Worm (Caenorhabditis elegans) whole organism, young adult: ENCODE measurements around the gene K12H6.2.

Experiments used
- B0035.1 ChIP-seq: sonication (generic microtip); optimal IDR thresholded peaks from 2 replicates; lab custom pipeline; 2016; ENCODE audit warnings: missing genetic modification characterization, mild to moderate bottlenecking, missing compliant biosample characterization, missing genotype, missing genetic modification reagents
- B0336.3 ChIP-seq: fragments of 200-800 bp; sonication (Bioruptor generic); IDR thresholded peaks from 2 replicates; pipeline ENCODE4 v1.3.6; 2022; ENCODE audit warnings: missing genetic modification characterization, missing compliant biosample characterization
- F10E7.11 ChIP-seq: sonication (generic microtip); optimal IDR thresholded peaks from 2 replicates; lab custom pipeline; 2017; ENCODE audit warnings: mild to moderate bottlenecking, missing genetic modification characterization, moderate library complexity, missing compliant biosample characterization
- F55B11.4 ChIP-seq: sonication (generic microtip); optimal IDR thresholded peaks from 2 replicates; lab custom pipeline; 2016; ENCODE audit warnings: missing compliant biosample characterization, missing genetic modification characterization, borderline replicate concordance; ENCODE audit not compliant: insufficient read depth
- T07F8.4 ChIP-seq: sonication (generic microtip); optimal IDR thresholded peaks from 2 replicates; lab custom pipeline; 2016; ENCODE audit warnings: mild to moderate bottlenecking, missing genetic modification characterization, moderate library complexity, missing compliant biosample characterization
- Y53G8AR.9 ChIP-seq: fragments of 200-800 bp; sonication (Bioruptor generic); conservative IDR thresholded peaks from 2 replicates; pipeline ENCODE4 v1.3.6; 2022; ENCODE audit warnings: missing genetic modification reagents, missing genetic modification characterization, missing compliant biosample characterization
- Y56A3A.18 ChIP-seq: fragments of 200-800 bp; sonication (Bioruptor generic); IDR thresholded peaks from 2 replicates; pipeline ENCODE4 v1.3.6; 2022; ENCODE audit warnings: missing genetic modification reagents, missing genetic modification characterization, missing compliant biosample characterization
- Y67H2A.10 ChIP-seq: fragments of 200-800 bp; sonication (Bioruptor generic); conservative IDR thresholded peaks from 2 replicates; pipeline ENCODE4 v1.3.6; 2022; ENCODE audit warnings: missing genetic modification reagents, missing genetic modification characterization, missing compliant biosample characterization
- ZK185.1 ChIP-seq: sonication (generic microtip); optimal IDR thresholded peaks from 2 replicates; lab custom pipeline; 2016; ENCODE audit warnings: mild to moderate bottlenecking, missing genetic modification characterization, missing compliant biosample characterization; ENCODE audit not compliant: poor library complexity, severe bottlenecking
- ama-1 ChIP-seq, 3 experiments: fragments of 150-350 bp in 1 of 3; sonication (generic microtip) in 2 of 3; optimal IDR thresholded peaks; 2 replicates each; lab custom pipeline; 2014 to 2018; ENCODE audit warnings: missing biosample characterization in 2 of 3, missing genetic modification characterization in 2 of 3, missing genetic modification reagents in 2 of 3
- cebp-2 ChIP-seq: fragments of 200-800 bp; sonication (Bioruptor generic); IDR thresholded peaks from 2 replicates; pipeline ENCODE4 v1.3.6; 2022; ENCODE audit warnings: missing genetic modification characterization, missing compliant biosample characterization
- ceh-27 ChIP-seq: fragments of 200-800 bp; sonication (Bioruptor generic); optimal IDR thresholded peaks from 2 replicates; lab custom pipeline; 2018; ENCODE audit warnings: mild to moderate bottlenecking, missing genetic modification characterization, moderate library complexity, missing compliant biosample characterization
- ceh-79 ChIP-seq: sonication (generic microtip); optimal IDR thresholded peaks from 2 replicates; lab custom pipeline; 2017; ENCODE audit warnings: mild to moderate bottlenecking, missing genetic modification characterization, missing compliant biosample characterization
- ceh-91 ChIP-seq: fragments of 200-800 bp; sonication (Bioruptor generic); IDR thresholded peaks from 2 replicates; pipeline ENCODE4 v1.3.6; 2022; ENCODE audit warnings: missing genetic modification reagents, missing genetic modification characterization, missing compliant biosample characterization
- chd-7 ChIP-seq: sonication (generic microtip); optimal IDR thresholded peaks from 2 replicates; lab custom pipeline; 2016; ENCODE audit warnings: mild to moderate bottlenecking, missing genetic modification characterization, moderate library complexity, missing compliant biosample characterization
- dpl-1 ChIP-seq: fragments of 150-350 bp; optimal IDR thresholded peaks from 2 replicates; lab custom pipeline; 2014; ENCODE audit warnings: missing biosample characterization, missing genetic modification reagents, missing genetic modification characterization
- egrh-3 ChIP-seq: fragments of 200-800 bp; sonication (Bioruptor generic); IDR thresholded peaks from 2 replicates; pipeline ENCODE4 v1.3.6; 2022; ENCODE audit warnings: missing genetic modification reagents, missing genetic modification characterization, missing compliant biosample characterization
- ets-4 ChIP-seq: fragments of 200-800 bp; sonication (Bioruptor generic); optimal IDR thresholded peaks from 2 replicates; lab custom pipeline; 2018; ENCODE audit warnings: mild to moderate bottlenecking, missing genetic modification characterization, missing compliant biosample characterization
- hsf-1 ChIP-seq: fragments of 200-800 bp; sonication (Bioruptor generic); IDR thresholded peaks from 2 replicates; pipeline ENCODE4 v1.3.6; 2022; ENCODE audit warnings: missing genetic modification reagents, missing genetic modification characterization, missing compliant biosample characterization
- lag-1 ChIP-seq: fragments of 200-800 bp; sonication (Bioruptor generic); IDR thresholded peaks from 2 replicates; pipeline ENCODE4 v1.3.6; 2022; ENCODE audit warnings: missing genetic modification reagents, missing genetic modification characterization, missing compliant biosample characterization
- let-526 ChIP-seq: fragments of 200-800 bp; sonication (Bioruptor generic); IDR thresholded peaks from 2 replicates; pipeline ENCODE4 v1.3.6; 2022; ENCODE audit warnings: missing genetic modification reagents, missing genetic modification characterization, missing compliant biosample characterization
- lin-26 ChIP-seq: fragments of 200-800 bp; sonication (Bioruptor generic); IDR thresholded peaks from 2 replicates; pipeline ENCODE4 v1.3.6; 2022; ENCODE audit warnings: missing genetic modification reagents, missing genetic modification characterization, missing compliant biosample characterization
- lin-40 ChIP-seq: sonication (generic microtip); optimal IDR thresholded peaks from 2 replicates; lab custom pipeline; 2016; ENCODE audit warnings: missing genetic modification characterization, mild to moderate bottlenecking, missing compliant biosample characterization, missing genotype, missing genetic modification reagents
- madf-3 ChIP-seq: fragments of 200-800 bp; sonication (Bioruptor generic); IDR thresholded peaks from 2 replicates; pipeline ENCODE4 v1.3.6; 2022; ENCODE audit warnings: missing genetic modification reagents, missing genetic modification characterization, missing compliant biosample characterization
- madf-6 ChIP-seq: fragments of 200-800 bp; sonication (Bioruptor generic); IDR thresholded peaks from 2 replicates; pipeline ENCODE4 v1.3.6; 2022; ENCODE audit warnings: missing genetic modification reagents, missing genetic modification characterization, missing compliant biosample characterization
- madf-8 ChIP-seq: fragments of 200-800 bp; sonication (Bioruptor generic); conservative IDR thresholded peaks from 2 replicates; pipeline ENCODE4 v1.3.6; 2022; ENCODE audit warnings: missing genetic modification reagents, missing genetic modification characterization, missing compliant biosample characterization
- mcd-1 ChIP-seq: fragments of 200-800 bp; sonication (Bioruptor generic); IDR thresholded peaks from 2 replicates; pipeline ENCODE4 v1.3.6; 2022; ENCODE audit warnings: missing genetic modification reagents, missing genetic modification characterization, missing compliant biosample characterization
- nhr-80 ChIP-seq: sonication (generic microtip); optimal IDR thresholded peaks from 2 replicates; lab custom pipeline; 2016; ENCODE audit warnings: missing genetic modification characterization, missing compliant biosample characterization
- rcor-1 ChIP-seq: fragments of 200-800 bp; sonication (Bioruptor generic); IDR thresholded peaks from 2 replicates; pipeline ENCODE4 v1.3.6; 2022; ENCODE audit warnings: missing genetic modification reagents, missing genetic modification characterization, missing compliant biosample characterization
- repo-1 ChIP-seq: sonication (generic microtip); optimal IDR thresholded peaks from 2 replicates; lab custom pipeline; 2017; ENCODE audit warnings: mild to moderate bottlenecking, missing genetic modification characterization, missing compliant biosample characterization
- snpc-1.1 ChIP-seq: sonication (generic microtip); optimal IDR thresholded peaks from 2 replicates; lab custom pipeline; 2017; ENCODE audit warnings: missing genetic modification characterization, mild to moderate bottlenecking, missing compliant biosample characterization, antibody characterized with exemption, moderate library complexity, missing genotype, missing genetic modification reagents; ENCODE audit not compliant: insufficient read depth
- somi-1 ChIP-seq: fragments of 200-800 bp; sonication (Bioruptor generic); optimal IDR thresholded peaks from 2 replicates; lab custom pipeline; 2018; ENCODE audit warnings: mild to moderate bottlenecking, missing genetic modification characterization, missing compliant biosample characterization
- unc-62 ChIP-seq: fragments of 150-350 bp; optimal IDR thresholded peaks from 2 replicates; lab custom pipeline; 2014; ENCODE audit warnings: missing biosample characterization, missing genetic modification reagents, missing genetic modification characterization
- xnd-1 ChIP-seq: sonication (generic microtip); optimal IDR thresholded peaks from 2 replicates; lab custom pipeline; 2016; ENCODE audit warnings: missing genotype, missing genetic modification reagents, missing genetic modification characterization, missing compliant biosample characterization
- zfh-2 ChIP-seq: fragments of 200-800 bp; sonication (Bioruptor generic); conservative IDR thresholded peaks from 2 replicates; pipeline ENCODE4 v1.3.6; 2022; ENCODE audit warnings: missing genetic modification reagents, missing genetic modification characterization, missing compliant biosample characterization
- zim-3 ChIP-seq: sonication (generic microtip); optimal IDR thresholded peaks from 2 replicates; lab custom pipeline; 2017; ENCODE audit warnings: mild to moderate bottlenecking, missing genetic modification characterization, moderate library complexity, missing compliant biosample characterization

The K12H6.2 gene

DNA sequence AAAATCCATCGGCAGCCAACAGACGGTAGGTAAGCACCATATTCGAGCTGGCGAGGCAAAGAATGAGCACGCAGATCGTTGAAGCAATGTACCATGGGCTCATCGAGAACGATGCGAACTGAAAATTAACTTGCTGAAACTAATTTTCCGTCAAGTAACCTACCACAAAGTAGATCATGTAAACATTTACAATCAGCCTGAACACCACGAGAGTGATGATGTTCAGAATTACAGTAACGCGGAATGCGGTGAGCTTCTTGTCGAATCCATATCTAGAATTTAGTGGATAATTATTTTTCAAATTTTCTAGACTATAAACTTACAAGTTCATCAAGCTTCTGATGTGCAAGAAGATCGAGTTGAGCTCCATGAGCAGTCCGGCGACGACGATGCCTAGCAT, 14.1 kb upstream of the K12H6.2 start:
- no peak for TF ChIP-seq dpl-1
- TF ChIP-seq lag-1 (GFP tag; lab: Robert Waterston, UW) = no peak
- TF ChIP-seq madf-3 (GFP tag; lab: Robert Waterston, UW) = no peak
- TF ChIP-seq cebp-2 (GFP tag; lab: Robert Waterston, UW) = no peak
- TF ChIP-seq ceh-79 = no peak
- no peak for TF ChIP-seq T07F8.4
- TF ChIP-seq ets-4 = no peak
- TF ChIP-seq hsf-1 (GFP tag; lab: Robert Waterston, UW) = no peak
- TF ChIP-seq nhr-80 (tag; lab: Kevin White, UChicago) = no peak
- no peak for TF ChIP-seq chd-7
- TF ChIP-seq ceh-91 (GFP tag; lab: Robert Waterston, UW) = no peak
- TF ChIP-seq unc-62 (GFP tag; lab: Kevin White, UChicago) = no peak
- no peak for TF ChIP-seq somi-1 (GFP tag; lab: Kevin White, UChicago)
- TF ChIP-seq Y56A3A.18 (GFP tag; lab: Robert Waterston, UW) = no peak
- TF ChIP-seq F10E7.11 = no peak
- TF ChIP-seq F55B11.4 (tag; lab: Kevin White, UChicago) = no peak
- no peak for TF ChIP-seq ama-1 (optimal IDR thresholded peaks at IDR 0.05; lab: Kevin White, UChicago)
- TF ChIP-seq ama-1 (GFP tag; optimal IDR thresholded peaks at IDR 0.05; lab: Kevin White, UChicago) = no peak
- no peak for TF ChIP-seq snpc-1.1
- TF ChIP-seq, all 124 proteins: peak for 0

DNA sequence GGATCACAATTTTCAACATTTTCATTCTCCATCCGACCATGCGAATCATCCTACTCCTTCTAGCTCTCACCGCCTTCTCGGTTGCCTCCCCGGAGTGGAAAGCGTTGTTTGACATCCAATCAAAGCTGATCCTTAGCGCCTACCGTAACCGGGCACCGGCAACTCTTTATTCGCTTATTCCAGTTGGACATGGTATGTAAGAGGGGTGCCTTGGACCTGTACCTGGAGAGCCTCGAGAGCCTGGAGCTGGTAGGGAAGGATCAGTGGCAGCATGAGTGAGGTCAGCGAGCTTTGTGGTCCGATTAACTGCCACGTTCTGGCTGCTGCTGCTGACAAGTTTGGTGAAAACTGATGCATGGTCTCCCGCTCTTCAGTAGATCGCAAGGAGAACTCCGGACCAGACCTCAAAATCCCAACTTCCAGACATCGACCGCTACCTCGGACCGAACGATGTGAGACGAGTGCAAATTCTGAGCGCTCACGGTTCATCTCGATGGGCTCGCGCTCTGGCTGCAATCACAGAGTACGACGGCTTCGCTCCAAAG, 12.6 kb upstream of the K12H6.2 start, which contains the start of gene K12H6.8:
Gene K12H6.8, plus strand, starts transcription at position 38 of the 545 bp plus-strand sequence.
- no peak for TF ChIP-seq rcor-1 (GFP tag; lab: Robert Waterston, UW)
- no peak for TF ChIP-seq Y53G8AR.9 (GFP tag; lab: Robert Waterston, UW)
- 0 out of 2 replicates have a peak, but pooled peaks have one; percentile 27 for TF ChIP-seq B0336.3 (GFP tag; lab: Robert Waterston, UW)
- 0 out of 2 replicates have a peak, but pooled peaks have one; percentile 37 for TF ChIP-seq egrh-3 (GFP tag; lab: Robert Waterston, UW)
- TF ChIP-seq zfh-2 = peak; percentile 69
- TF ChIP-seq nhr-80 (tag; lab: Kevin White, UChicago) = no peak
- 0 out of 2 replicates have a peak, but pooled peaks have one; percentile 40 for TF ChIP-seq mcd-1
- TF ChIP-seq repo-1 (tag; lab: Kevin White, UChicago) = peak; percentile 17

DNA sequence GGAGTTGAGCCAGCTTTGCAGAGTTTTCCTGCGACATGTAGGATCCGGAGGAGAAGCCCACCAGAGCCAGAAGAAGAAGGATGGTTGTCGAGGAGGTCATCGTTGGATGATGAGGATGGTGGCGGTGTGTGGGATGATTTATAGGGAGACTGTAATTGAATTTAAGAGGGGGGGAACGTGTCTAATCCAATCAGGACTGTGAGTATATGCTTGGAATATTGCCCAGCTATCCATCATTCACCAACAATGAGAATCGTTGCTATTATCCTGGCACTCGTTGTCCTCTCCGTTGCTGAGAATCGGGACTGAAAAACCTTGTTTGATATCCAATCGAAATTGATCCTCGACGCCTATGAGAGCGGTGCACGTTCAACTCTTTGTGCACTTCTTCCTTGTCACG, 10.7 kb upstream of the K12H6.2 start, which contains the start of gene K12H6.5:
Gene K12H6.5, minus strand, starts transcription at position 101 of the 400 bp plus-strand sequence.
- TF ChIP-seq let-526 (GFP tag; lab: Robert Waterston, UW) (no peak), zim-3 (tag; lab: Kevin White, UChicago) (no peak), lin-40 (tag; lab: Kevin White, UChicago) (no peak), lin-26 (no peak), B0035.1 (no peak), Y67H2A.10 (GFP tag; lab: Robert Waterston, UW) (no peak), ZK185.1 (tag; lab: Kevin White, UChicago) (no peak), madf-6 (GFP tag; lab: Robert Waterston, UW) (no peak), madf-8 (no peak), somi-1 (GFP tag; lab: Kevin White, UChicago) (no peak), B0336.3 (GFP tag; lab: Robert Waterston, UW) (no peak), ceh-27 (no peak), xnd-1 (no peak)
